Fruit fly (Drosophila melanogaster): ENCODE data around the gene Rpp30.

Rpp30 gene

DNA sequence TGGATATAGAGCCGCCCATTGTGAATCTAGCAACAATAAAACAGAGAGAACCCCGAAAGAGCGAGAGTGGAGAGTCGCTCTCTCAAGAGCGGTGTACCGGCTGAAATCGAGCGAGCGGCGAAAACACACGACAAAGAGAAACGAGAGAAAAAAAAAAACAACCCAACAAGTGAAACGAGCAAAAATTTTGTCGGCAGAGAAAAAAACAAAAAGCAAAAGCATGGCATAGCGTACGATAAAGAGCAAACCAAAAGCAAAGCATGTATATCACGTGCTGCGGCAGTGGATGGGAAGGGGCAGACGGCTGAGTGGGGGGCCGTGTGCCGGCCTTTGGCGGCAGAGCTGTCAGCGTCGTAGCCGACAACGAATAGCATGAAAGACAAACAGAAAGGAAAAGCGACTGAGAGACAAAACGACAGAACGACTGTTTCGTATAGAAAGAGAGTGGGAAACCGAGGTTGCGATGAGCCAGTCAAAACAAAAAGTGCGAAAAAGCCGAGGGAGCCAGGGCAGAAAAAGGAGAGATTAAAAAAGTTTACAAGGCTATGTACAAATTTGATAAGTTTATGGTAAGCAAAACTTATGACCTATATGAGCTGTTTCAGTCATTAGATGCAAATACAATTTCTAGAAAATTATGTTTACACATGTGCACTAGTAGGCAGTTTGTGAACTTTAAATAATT, 5.4 kb downstream of the Rpp30 start (continued):
- TF ChIP-seq CG10669 (GFP tag; optimal IDR thresholded peaks at IDR 0.05) (no peak), CG11294 (GFP tag; IDR thresholded peaks at IDR 0.05) (peak; percentile 66; the same call in 1 of the 2 replicates), CG7368 (GFP tag; optimal IDR thresholded peaks at IDR 0.05) (peak; percentile 36), Eip75B (GFP tag; optimal IDR thresholded peaks at IDR 0.05) (peak; percentile 61), vri (GFP tag; optimal IDR thresholded peaks at IDR 0.05) (no peak), CG11762 (GFP tag; optimal IDR thresholded peaks at IDR 0.05; ENCODE audit: insufficient read depth) (peak; percentile 39), CG16779 (tag; optimal IDR thresholded peaks at IDR 0.05) (peak; percentile 85), Hr4 (GFP tag; optimal IDR thresholded peaks at IDR 0.05) (no peak), Sox14 (GFP tag; optimal IDR thresholded peaks at IDR 0.05) (peak; percentile 43), Eip93F (GFP tag; optimal IDR thresholded peaks at IDR 0.05) (no peak), achi (GFP tag; optimal IDR thresholded peaks at IDR 0.05) (peak; percentile 39), CG11902 (GFP tag; optimal IDR thresholded peaks at IDR 0.05) (no peak), CG8119 (GFP tag; IDR thresholded peaks at IDR 0.05) (peak; percentile 89), Hr38 (GFP tag; optimal IDR thresholded peaks at IDR 0.05) (peak; percentile 33), svp (GFP tag) (no peak), CG3919 (GFP tag; optimal IDR thresholded peaks at IDR 0.05) (peak; percentile 56), fd85E (GFP tag; optimal IDR thresholded peaks at IDR 0.05) (no peak), Sox102F (GFP tag; optimal IDR thresholded peaks at IDR 0.05) (no peak), CG34406 (GFP tag; optimal IDR thresholded peaks at IDR 0.05) (peak; percentile 43), CG10631 (GFP tag; optimal IDR thresholded peaks at IDR 0.05) (no peak), CG1621 (tag; optimal IDR thresholded peaks at IDR 0.05) (peak; percentile 75), Gug (GFP tag; IDR thresholded peaks at IDR 0.05) (no peak), fkh (GFP tag; optimal IDR thresholded peaks at IDR 0.05) (peak; percentile 80), Hr39 (GFP tag; optimal IDR thresholded peaks at IDR 0.05) (no peak), Ets21C (GFP tag; optimal IDR thresholded peaks at IDR 0.05) (no peak), Ets96B (tag; optimal IDR thresholded peaks at IDR 0.05) (peak; percentile 20), CG3032 (tag; optimal IDR thresholded peaks at IDR 0.05) (peak; percentile 14), CG6808 (GFP tag; optimal IDR thresholded peaks at IDR 0.05) (peak; percentile 79), spab (GFP tag; optimal IDR thresholded peaks at IDR 0.05) (peak; percentile 60), CG6792 (GFP tag; optimal IDR thresholded peaks at IDR 0.05) (peak; percentile 40), Smox (GFP tag; optimal IDR thresholded peaks at IDR 0.05) (no peak)

DNA sequence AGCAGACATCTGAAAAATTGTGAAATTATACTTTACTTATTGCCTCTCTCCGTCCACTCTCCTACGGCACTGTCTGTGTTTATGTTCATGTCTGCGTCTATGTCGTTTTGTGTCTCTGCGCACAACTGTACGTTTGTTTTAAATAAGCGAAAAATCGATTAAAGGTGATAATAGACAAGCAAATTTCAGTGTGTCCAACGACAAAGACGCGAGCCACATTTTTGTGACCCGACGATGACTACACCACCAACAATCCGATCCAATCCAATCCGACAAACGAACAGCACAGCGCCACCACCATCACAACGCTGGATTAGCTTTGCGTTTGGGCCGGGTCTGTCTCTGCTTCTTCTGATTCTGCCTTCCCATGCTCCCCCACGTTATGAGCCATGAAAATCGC, 7.6 kb downstream of the Rpp30 start:
- TF ChIP-seq CG9139 (GFP tag; optimal IDR thresholded peaks at IDR 0.05) (no peak), CG32006 (GFP tag; optimal IDR thresholded peaks at IDR 0.05) (no peak), Sox102F (GFP tag; optimal IDR thresholded peaks at IDR 0.05) (no peak), Lpt (GFP tag; optimal IDR thresholded peaks at IDR 0.05) (no peak), fd85E (GFP tag; optimal IDR thresholded peaks at IDR 0.05) (no peak), CG8319 (GFP tag; optimal IDR thresholded peaks at IDR 0.05) (no peak), CG3032 (tag; optimal IDR thresholded peaks at IDR 0.05) (no peak), dsx (GFP tag; optimal IDR thresholded peaks at IDR 0.05; ENCODE audit: poor library complexity, severe bottlenecking) (no peak), Ets96B (tag; optimal IDR thresholded peaks at IDR 0.05) (no peak), CG3919 (GFP tag; optimal IDR thresholded peaks at IDR 0.05) (no peak), pdm3 (GFP tag; optimal IDR thresholded peaks at IDR 0.05) (no peak), ss (GFP tag; optimal IDR thresholded peaks at IDR 0.05) (no peak), CG1621 (tag; optimal IDR thresholded peaks at IDR 0.05) (no peak), salr (GFP tag; optimal IDR thresholded peaks at IDR 0.05) (no peak), CG10631 (GFP tag; optimal IDR thresholded peaks at IDR 0.05) (no peak), vri (GFP tag; optimal IDR thresholded peaks at IDR 0.05) (no peak), Hr38 (GFP tag; optimal IDR thresholded peaks at IDR 0.05) (no peak), fd59A (GFP tag; optimal IDR thresholded peaks at IDR 0.05) (no peak), Blimp-1 (GFP tag; optimal IDR thresholded peaks at IDR 0.05) (no peak), CG16779 (tag; optimal IDR thresholded peaks at IDR 0.05) (no peak)
